Fruit fly (Drosophila melanogaster) whole organism, adult: ENCODE measurements around the gene Ogdh.

Experiments used
- CG11617 ChIP-seq: fragments of 200-800 bp; sonication (Bioruptor generic); optimal IDR thresholded peaks from 2 replicates; lab custom pipeline; 2017; ENCODE audit warnings: mild to moderate bottlenecking, missing biosample characterization, missing genetic modification reagents, missing genetic modification characterization
- CG14711 ChIP-seq: fragments of 200-800 bp; sonication (Bioruptor generic); optimal IDR thresholded peaks from 2 replicates; lab custom pipeline; 2018; ENCODE audit warnings: missing biosample characterization, mild to moderate bottlenecking, missing genetic modification characterization, moderate library complexity
- CG7045 ChIP-seq: fragments of 200-800 bp; sonication (Bioruptor generic); optimal IDR thresholded peaks from 2 replicates; lab custom pipeline; 2017; ENCODE audit warnings: missing biosample characterization, mild to moderate bottlenecking, missing genetic modification characterization
- Hr96 ChIP-seq: fragments of 200-800 bp; sonication (Bioruptor generic); optimal IDR thresholded peaks from 2 replicates; lab custom pipeline; 2016; ENCODE audit warnings: missing biosample characterization, missing genetic modification characterization
- kay ChIP-seq: fragments of 200-800 bp; sonication (Bioruptor generic); peaks from one replicate; lab custom pipeline; 2016; ENCODE audit warnings: missing biosample characterization, missing genetic modification characterization, borderline replicate concordance

dm6 chr3L:16915766-16916476, 38.7 kb upstream of the Ogdh start:
- TF ChIP-seq CG11617 (GFP tag; lab: Kevin White, UChicago) = no peak
- TF ChIP-seq CG14711 (tag; lab: Kevin White, UChicago) = no peak
- no peak for TF ChIP-seq Hr96
- no peak for TF ChIP-seq CG7045
- no peak for TF ChIP-seq kay
